Worm (Caenorhabditis elegans): ENCODE measurements around the gene Y48E1B.3.

Y48E1B.3 gene

DNA sequence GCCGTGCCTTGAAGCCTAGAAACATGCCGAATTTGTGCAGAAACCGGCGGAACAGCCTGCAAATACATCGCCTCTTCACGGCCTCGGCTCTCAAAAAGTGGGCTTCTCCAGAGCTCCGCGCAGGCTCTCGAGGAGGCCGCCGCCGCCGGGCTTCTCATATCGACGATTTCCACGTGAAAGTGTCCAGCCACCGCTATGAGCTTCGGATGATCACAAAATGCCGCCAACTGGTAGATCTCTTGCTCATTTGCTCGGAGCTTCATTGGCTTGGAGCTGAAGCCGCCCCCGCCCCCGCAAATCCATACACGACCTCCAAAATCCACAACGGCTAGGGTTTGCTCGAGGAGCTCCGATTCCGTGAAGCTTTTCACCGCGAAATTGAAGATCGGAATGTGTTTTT is 7.2 kb downstream of the Y48E1B.3 start:
- no peak for TF ChIP-seq tbx-37 (GFP tag; conservative IDR thresholded peaks at IDR 0.05)
- TF ChIP-seq scrt-1 (GFP tag; IDR thresholded peaks at IDR 0.05), result no peak
- TF ChIP-seq tra-4 (tag; optimal IDR thresholded peaks at IDR 0.05), result no peak
- TF ChIP-seq pes-1 (GFP tag; IDR thresholded peaks at IDR 0.05), result no peak
- no peak for TF ChIP-seq sea-1 (GFP tag; conservative IDR thresholded peaks at IDR 0.05)
- no peak for TF ChIP-seq ceh-13 (GFP tag; optimal IDR thresholded peaks at IDR 0.05)
- no peak for TF ChIP-seq hmbx-1 (tag; optimal IDR thresholded peaks at IDR 0.05)
- TF ChIP-seq hmg-4 (GFP tag; optimal IDR thresholded peaks at IDR 0.05), result no peak
- TF ChIP-seq F13C5.2 (tag; optimal IDR thresholded peaks at IDR 0.05), result no peak
- TF ChIP-seq ets-7 (tag; optimal IDR thresholded peaks at IDR 0.05), result no peak
- no peak for TF ChIP-seq ama-1 (optimal IDR thresholded peaks at IDR 0.05)
- no peak for TF ChIP-seq aly-1 (tag; optimal IDR thresholded peaks at IDR 0.05)

ce11 chrII:13547545-13547944 is 20.2 kb downstream of the Y48E1B.3 start, which contains the start of gene ddl-2:
ddl-2 (minus strand) TSS chrII:13547645.
- TF ChIP-seq ama-1 (optimal IDR thresholded peaks at IDR 0.05) (no peak), flt-1 (GFP tag; IDR thresholded peaks at IDR 0.05) (no peak), aly-1 (tag; optimal IDR thresholded peaks at IDR 0.05) (no peak), hnd-1 (tag; optimal IDR thresholded peaks at IDR 0.05) (no peak), pes-1 (GFP tag; IDR thresholded peaks at IDR 0.05) (no peak), tra-4 (tag; optimal IDR thresholded peaks at IDR 0.05) (no peak), ceh-36 (tag; optimal IDR thresholded peaks at IDR 0.05) (no peak), ets-7 (tag; optimal IDR thresholded peaks at IDR 0.05) (no peak), F13C5.2 (tag; optimal IDR thresholded peaks at IDR 0.05) (no peak)

DNA sequence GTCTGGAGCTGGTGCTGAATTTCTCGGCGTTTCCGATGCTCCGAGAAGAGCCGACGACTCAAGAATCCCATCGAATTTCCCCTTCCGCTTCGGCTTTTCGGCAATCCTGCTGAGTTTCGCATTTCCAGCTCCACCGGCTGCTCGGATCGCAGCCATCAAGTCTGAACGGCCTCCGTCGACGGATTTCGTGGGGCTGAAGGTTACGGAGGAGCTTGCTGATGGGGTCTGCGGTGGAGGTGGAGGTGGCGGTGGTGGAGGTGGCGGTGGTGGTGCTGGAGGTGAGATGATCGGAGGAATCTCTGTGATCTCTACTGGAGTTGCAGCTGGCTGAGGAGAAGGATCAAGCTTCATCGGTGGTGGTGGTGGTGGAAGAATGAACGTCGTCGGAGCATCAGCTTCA is 24.8 kb downstream of the Y48E1B.3 start:
- TF ChIP-seq aly-1 (tag; optimal IDR thresholded peaks at IDR 0.05) (no peak), ceh-13 (GFP tag; optimal IDR thresholded peaks at IDR 0.05) (no peak), ceh-36 (tag; optimal IDR thresholded peaks at IDR 0.05) (no peak), pes-1 (GFP tag; IDR thresholded peaks at IDR 0.05) (no peak), ama-1 (optimal IDR thresholded peaks at IDR 0.05) (no peak), B0310.2 (tag; optimal IDR thresholded peaks at IDR 0.05) (no peak), hnd-1 (tag; optimal IDR thresholded peaks at IDR 0.05) (no peak), hmbx-1 (tag; optimal IDR thresholded peaks at IDR 0.05) (no peak), ets-7 (tag; optimal IDR thresholded peaks at IDR 0.05) (no peak), tbx-11 (GFP tag; IDR thresholded peaks at IDR 0.05) (no peak), scrt-1 (GFP tag; IDR thresholded peaks at IDR 0.05) (no peak), tra-4 (tag; optimal IDR thresholded peaks at IDR 0.05) (no peak), F13C5.2 (tag; optimal IDR thresholded peaks at IDR 0.05) (no peak), sea-1 (GFP tag; conservative IDR thresholded peaks at IDR 0.05) (no peak)

DNA sequence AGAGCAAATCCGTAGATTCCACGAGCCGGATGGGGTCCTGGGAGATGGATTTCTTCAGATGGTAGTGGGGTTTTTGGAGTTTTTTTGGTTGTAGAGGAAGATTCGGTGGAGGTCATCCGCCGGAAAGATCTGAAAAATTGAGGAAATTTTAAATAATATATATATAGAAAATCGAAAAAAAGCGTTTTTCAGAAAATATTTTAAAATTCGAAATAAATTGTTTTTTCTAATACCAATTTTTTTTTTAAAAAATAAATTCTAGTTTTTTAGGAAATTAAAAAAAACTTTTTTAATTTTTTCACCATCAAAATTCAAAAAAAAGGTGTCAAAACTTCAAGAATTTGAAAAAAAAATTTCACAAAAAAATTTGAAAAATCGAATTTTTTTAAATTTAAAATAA is 26.8 kb downstream of the Y48E1B.3 start, which contains the start of the genes noa-1 and Y48E1B.17:
Gene noa-1 (minus strand): TSS at position 101 of the 400 bp plus-strand sequence.
Gene Y48E1B.17 (minus strand): TSS at position 129 of the 400 bp plus-strand sequence.
- TF ChIP-seq sea-1 (GFP tag; conservative IDR thresholded peaks at IDR 0.05) (no peak), hnd-1 (tag; optimal IDR thresholded peaks at IDR 0.05) (no peak), aly-1 (tag; optimal IDR thresholded peaks at IDR 0.05) (no peak), ceh-13 (GFP tag; optimal IDR thresholded peaks at IDR 0.05) (no peak), scrt-1 (GFP tag; IDR thresholded peaks at IDR 0.05) (no peak), B0310.2 (tag; optimal IDR thresholded peaks at IDR 0.05) (no peak), pes-1 (GFP tag; IDR thresholded peaks at IDR 0.05) (no peak), tbx-37 (GFP tag; conservative IDR thresholded peaks at IDR 0.05) (no peak), F13C5.2 (tag; optimal IDR thresholded peaks at IDR 0.05) (no peak), ets-7 (tag; optimal IDR thresholded peaks at IDR 0.05) (no peak), tra-4 (tag; optimal IDR thresholded peaks at IDR 0.05) (no peak), ceh-36 (tag; optimal IDR thresholded peaks at IDR 0.05) (no peak), tbx-11 (GFP tag; IDR thresholded peaks at IDR 0.05) (no peak), flt-1 (GFP tag; IDR thresholded peaks at IDR 0.05) (no peak), ama-1 (optimal IDR thresholded peaks at IDR 0.05) (no peak)

- TF ChIP-seq pes-1 (GFP tag; IDR thresholded peaks at IDR 0.05), result no peak
- no peak for TF ChIP-seq ceh-13 (GFP tag; optimal IDR thresholded peaks at IDR 0.05)
- TF ChIP-seq hmbx-1 (tag; optimal IDR thresholded peaks at IDR 0.05), result no peak
- no peak for TF ChIP-seq F13C5.2 (tag; optimal IDR thresholded peaks at IDR 0.05)
- no peak for TF ChIP-seq flt-1 (GFP tag; IDR thresholded peaks at IDR 0.05)
- TF ChIP-seq sea-1 (GFP tag; conservative IDR thresholded peaks at IDR 0.05), result no peak
- no peak for TF ChIP-seq hmg-4 (GFP tag; optimal IDR thresholded peaks at IDR 0.05)
- TF ChIP-seq scrt-1 (GFP tag; IDR thresholded peaks at IDR 0.05), result no peak
- no peak for TF ChIP-seq ama-1 (optimal IDR thresholded peaks at IDR 0.05)
- no peak for TF ChIP-seq tra-4 (tag; optimal IDR thresholded peaks at IDR 0.05)
- no peak for TF ChIP-seq B0310.2 (tag; optimal IDR thresholded peaks at IDR 0.05)
- no peak for TF ChIP-seq aly-1 (tag; optimal IDR thresholded peaks at IDR 0.05)
- TF ChIP-seq tbx-37 (GFP tag; conservative IDR thresholded peaks at IDR 0.05), result no peak
- no peak for TF ChIP-seq tbx-11 (GFP tag; IDR thresholded peaks at IDR 0.05)
- no peak for TF ChIP-seq hnd-1 (tag; optimal IDR thresholded peaks at IDR 0.05)
- TF ChIP-seq ceh-36 (tag; optimal IDR thresholded peaks at IDR 0.05), result no peak
- no peak for TF ChIP-seq ets-7 (tag; optimal IDR thresholded peaks at IDR 0.05)
Observed at ce11 chrII:13531118-13531517, 36.7 kb downstream of the Y48E1B.3 start, which contains the start of gene snx-14. snx-14 (minus strand) TSS chrII:13531218.

- no peak for TF ChIP-seq ama-1 (optimal IDR thresholded peaks at IDR 0.05)
- TF ChIP-seq hnd-1 (tag; optimal IDR thresholded peaks at IDR 0.05), result no peak
- TF ChIP-seq B0310.2 (tag; optimal IDR thresholded peaks at IDR 0.05), result no peak
- no peak for TF ChIP-seq ets-7 (tag; optimal IDR thresholded peaks at IDR 0.05)
- no peak for TF ChIP-seq hmg-4 (GFP tag; optimal IDR thresholded peaks at IDR 0.05)
- no peak for TF ChIP-seq aly-1 (tag; optimal IDR thresholded peaks at IDR 0.05)
- TF ChIP-seq tbx-37 (GFP tag; conservative IDR thresholded peaks at IDR 0.05), result no peak
- no peak for TF ChIP-seq scrt-1 (GFP tag; IDR thresholded peaks at IDR 0.05)
- TF ChIP-seq tbx-11 (GFP tag; IDR thresholded peaks at IDR 0.05), result no peak
- no peak for TF ChIP-seq F13C5.2 (tag; optimal IDR thresholded peaks at IDR 0.05)
- TF ChIP-seq hmbx-1 (tag; optimal IDR thresholded peaks at IDR 0.05), result no peak
- no peak for TF ChIP-seq sea-1 (GFP tag; conservative IDR thresholded peaks at IDR 0.05)
- no peak for TF ChIP-seq tra-4 (tag; optimal IDR thresholded peaks at IDR 0.05)
- no peak for TF ChIP-seq ceh-13 (GFP tag; optimal IDR thresholded peaks at IDR 0.05)
- no peak for TF ChIP-seq pes-1 (GFP tag; IDR thresholded peaks at IDR 0.05)
- TF ChIP-seq ceh-36 (tag; optimal IDR thresholded peaks at IDR 0.05), result no peak
- TF ChIP-seq flt-1 (GFP tag; IDR thresholded peaks at IDR 0.05), result no peak
Observed at ce11 chrII:13530657-13531056, 37.1 kb downstream of the Y48E1B.3 start.

- TF ChIP-seq tbx-37 (GFP tag; conservative IDR thresholded peaks at IDR 0.05) (no peak), hmg-4 (GFP tag; optimal IDR thresholded peaks at IDR 0.05) (no peak), flt-1 (GFP tag; IDR thresholded peaks at IDR 0.05) (no peak), ceh-36 (tag; optimal IDR thresholded peaks at IDR 0.05) (no peak), aly-1 (tag; optimal IDR thresholded peaks at IDR 0.05) (no peak), F13C5.2 (tag; optimal IDR thresholded peaks at IDR 0.05) (no peak), hmbx-1 (tag; optimal IDR thresholded peaks at IDR 0.05) (no peak), tra-4 (tag; optimal IDR thresholded peaks at IDR 0.05) (no peak), ama-1 (optimal IDR thresholded peaks at IDR 0.05) (no peak), ceh-13 (GFP tag; optimal IDR thresholded peaks at IDR 0.05) (no peak), B0310.2 (tag; optimal IDR thresholded peaks at IDR 0.05) (no peak), hnd-1 (tag; optimal IDR thresholded peaks at IDR 0.05) (no peak), pes-1 (GFP tag; IDR thresholded peaks at IDR 0.05) (no peak), scrt-1 (GFP tag; IDR thresholded peaks at IDR 0.05) (no peak), sea-1 (GFP tag; conservative IDR thresholded peaks at IDR 0.05) (no peak), ets-7 (tag; optimal IDR thresholded peaks at IDR 0.05) (no peak), tbx-11 (GFP tag; IDR thresholded peaks at IDR 0.05) (no peak)
Observed at ce11 chrII:13529131-13529530, 38.6 kb downstream of the Y48E1B.3 start.
